Fruit fly (Drosophila melanogaster): ENCODE results near the gene CG6959.

dm6 chr3R:11807641-11808040 is 61.6 kb downstream of the CG6959 start:
- TF ChIP-seq rn (GFP tag; IDR thresholded peaks at IDR 0.05) (no peak), gl (tag; optimal IDR thresholded peaks at IDR 0.05) (no peak), CG32121 (GFP tag; IDR thresholded peaks at IDR 0.05) (no peak), CG4496 (GFP tag; IDR thresholded peaks at IDR 0.05) (no peak), D1 (tag; optimal IDR thresholded peaks at IDR 0.05) (no peak), CG8159 (tag; optimal IDR thresholded peaks at IDR 0.05) (no peak)
